Worm (Caenorhabditis elegans): ENCODE measurements around the gene F21C10.19.

F21C10.19 gene

ce11 chrV:9157597-9157996, 26.7 kb downstream of the F21C10.19 start:
- TF ChIP-seq tab-1 (GFP tag; IDR thresholded peaks at IDR 0.05) (no peak), ztf-29 (GFP tag; IDR thresholded peaks at IDR 0.05) (no peak), T22C8.4 (GFP tag; IDR thresholded peaks at IDR 0.05) (no peak), med-1 (GFP tag; optimal IDR thresholded peaks at IDR 0.05; ENCODE audit: insufficient read depth) (no peak), klf-2 (GFP tag; conservative IDR thresholded peaks at IDR 0.05) (no peak), ztf-23 (GFP tag; IDR thresholded peaks at IDR 0.05) (no peak), flt-1 (GFP tag; IDR thresholded peaks at IDR 0.05) (no peak), ref-1 (GFP tag; conservative IDR thresholded peaks at IDR 0.05) (no peak), cog-1 (tag; optimal IDR thresholded peaks at IDR 0.05) (no peak)

- no peak for TF ChIP-seq tab-1 (GFP tag; IDR thresholded peaks at IDR 0.05)
- TF ChIP-seq klf-2 (GFP tag; conservative IDR thresholded peaks at IDR 0.05) = no peak
These were observed 29.5 kb downstream of the F21C10.19 start, which contains the start of gene col-144 for ce11 chrV:9160224-9160886. col-144 (minus strand) TSS chrV:9160642.

- no peak for TF ChIP-seq T22C8.4 (GFP tag; IDR thresholded peaks at IDR 0.05)
- TF ChIP-seq tab-1 (GFP tag; IDR thresholded peaks at IDR 0.05) = no peak
- no peak for TF ChIP-seq ref-1 (GFP tag; conservative IDR thresholded peaks at IDR 0.05)
- TF ChIP-seq ztf-23 (GFP tag; IDR thresholded peaks at IDR 0.05) = no peak
- TF ChIP-seq klf-2 (GFP tag; conservative IDR thresholded peaks at IDR 0.05) = no peak
- TF ChIP-seq med-1 (GFP tag; optimal IDR thresholded peaks at IDR 0.05; ENCODE audit: insufficient read depth) = no peak
- TF ChIP-seq flt-1 (GFP tag; IDR thresholded peaks at IDR 0.05) = no peak
- TF ChIP-seq cog-1 (tag; optimal IDR thresholded peaks at IDR 0.05) = no peak
- no peak for TF ChIP-seq ztf-29 (GFP tag; IDR thresholded peaks at IDR 0.05)
These were observed 31.4 kb downstream of the F21C10.19 start for ce11 chrV:9162118-9162729.

ce11 chrV:9162955-9163468, 32.1 kb downstream of the F21C10.19 start, which contains the start of gene col-145:
col-145 (minus strand) TSS chrV:9163005.
- TF ChIP-seq tab-1 (GFP tag; IDR thresholded peaks at IDR 0.05) = no peak
- TF ChIP-seq cog-1 (tag; optimal IDR thresholded peaks at IDR 0.05) = no peak
- no peak for TF ChIP-seq flt-1 (GFP tag; IDR thresholded peaks at IDR 0.05)
- no peak for TF ChIP-seq ref-1 (GFP tag; conservative IDR thresholded peaks at IDR 0.05)
- no peak for TF ChIP-seq ztf-29 (GFP tag; IDR thresholded peaks at IDR 0.05)
- TF ChIP-seq T22C8.4 (GFP tag; IDR thresholded peaks at IDR 0.05) = no peak
- TF ChIP-seq med-1 (GFP tag; optimal IDR thresholded peaks at IDR 0.05; ENCODE audit: insufficient read depth) = no peak
- no peak for TF ChIP-seq ztf-23 (GFP tag; IDR thresholded peaks at IDR 0.05)
- no peak for TF ChIP-seq klf-2 (GFP tag; conservative IDR thresholded peaks at IDR 0.05)

ce11 chrV:9163897-9164296, 33.0 kb downstream of the F21C10.19 start:
- no peak for TF ChIP-seq T22C8.4 (GFP tag; IDR thresholded peaks at IDR 0.05)
- no peak for TF ChIP-seq klf-2 (GFP tag; conservative IDR thresholded peaks at IDR 0.05)
- TF ChIP-seq ztf-23 (GFP tag; IDR thresholded peaks at IDR 0.05) = no peak

- TF ChIP-seq flt-1 (GFP tag; IDR thresholded peaks at IDR 0.05) = no peak
- no peak for TF ChIP-seq ref-1 (GFP tag; conservative IDR thresholded peaks at IDR 0.05)
- TF ChIP-seq ztf-29 (GFP tag; IDR thresholded peaks at IDR 0.05) = no peak
- no peak for TF ChIP-seq med-1 (GFP tag; optimal IDR thresholded peaks at IDR 0.05; ENCODE audit: insufficient read depth)
- TF ChIP-seq tab-1 (GFP tag; IDR thresholded peaks at IDR 0.05) = no peak
- no peak for TF ChIP-seq cog-1 (tag; optimal IDR thresholded peaks at IDR 0.05)
- no peak for TF ChIP-seq ztf-23 (GFP tag; IDR thresholded peaks at IDR 0.05)
- TF ChIP-seq T22C8.4 (GFP tag; IDR thresholded peaks at IDR 0.05) = no peak
- no peak for TF ChIP-seq klf-2 (GFP tag; conservative IDR thresholded peaks at IDR 0.05)
These were observed 34.3 kb downstream of the F21C10.19 start, which contains the start of gene col-10 for ce11 chrV:9165073-9165699. col-10 (minus strand) TSS chrV:9165307.

ce11 chrV:9166306-9166705, 35.4 kb downstream of the F21C10.19 start:
- no peak for TF ChIP-seq cog-1 (tag; optimal IDR thresholded peaks at IDR 0.05)
- TF ChIP-seq ref-1 (GFP tag; conservative IDR thresholded peaks at IDR 0.05) = no peak
- no peak for TF ChIP-seq flt-1 (GFP tag; IDR thresholded peaks at IDR 0.05)
- no peak for TF ChIP-seq klf-2 (GFP tag; conservative IDR thresholded peaks at IDR 0.05)
- no peak for TF ChIP-seq ztf-23 (GFP tag; IDR thresholded peaks at IDR 0.05)
- no peak for TF ChIP-seq ztf-29 (GFP tag; IDR thresholded peaks at IDR 0.05)
- TF ChIP-seq T22C8.4 (GFP tag; IDR thresholded peaks at IDR 0.05) = no peak
- no peak for TF ChIP-seq tab-1 (GFP tag; IDR thresholded peaks at IDR 0.05)
- no peak for TF ChIP-seq med-1 (GFP tag; optimal IDR thresholded peaks at IDR 0.05; ENCODE audit: insufficient read depth)

- no peak for TF ChIP-seq cog-1 (tag; optimal IDR thresholded peaks at IDR 0.05)
- no peak for TF ChIP-seq med-1 (GFP tag; optimal IDR thresholded peaks at IDR 0.05; ENCODE audit: insufficient read depth)
- no peak for TF ChIP-seq klf-2 (GFP tag; conservative IDR thresholded peaks at IDR 0.05)
- TF ChIP-seq T22C8.4 (GFP tag; IDR thresholded peaks at IDR 0.05) = no peak
These were observed 37.2 kb downstream of the F21C10.19 start, which contains the start of gene B0222.11 for ce11 chrV:9168089-9168488. B0222.11 (minus strand) TSS chrV:9168189.

ce11 chrV:9172989-9173388, 42.1 kb downstream of the F21C10.19 start, which contains the start of gene gad-3:
gad-3 (minus strand) TSS chrV:9173005.
- TF ChIP-seq med-1 (GFP tag; optimal IDR thresholded peaks at IDR 0.05; ENCODE audit: insufficient read depth) (no peak), ref-1 (GFP tag; conservative IDR thresholded peaks at IDR 0.05) (no peak)

ce11 chrV:9173789-9174188, 42.9 kb downstream of the F21C10.19 start, which contains the start of gene pqn-16:
pqn-16 (plus strand) TSS chrV:9174089.
- TF ChIP-seq klf-2 (GFP tag; conservative IDR thresholded peaks at IDR 0.05) = no peak
- no peak for TF ChIP-seq med-1 (GFP tag; optimal IDR thresholded peaks at IDR 0.05; ENCODE audit: insufficient read depth)
- no peak for TF ChIP-seq tab-1 (GFP tag; IDR thresholded peaks at IDR 0.05)
- no peak for TF ChIP-seq ref-1 (GFP tag; conservative IDR thresholded peaks at IDR 0.05)
- TF ChIP-seq T22C8.4 (GFP tag; IDR thresholded peaks at IDR 0.05) = no peak
- no peak for TF ChIP-seq ztf-29 (GFP tag; IDR thresholded peaks at IDR 0.05)
- no peak for TF ChIP-seq ztf-23 (GFP tag; IDR thresholded peaks at IDR 0.05)
- TF ChIP-seq flt-1 (GFP tag; IDR thresholded peaks at IDR 0.05) = no peak
- TF ChIP-seq cog-1 (tag; optimal IDR thresholded peaks at IDR 0.05) = no peak

All from whole organism, midembryonic.